Worm (Caenorhabditis elegans): ENCODE data around the gene sri-57.
"Not testable (repeated sequence)": the region's sequence is repeated elsewhere in the genome, so short reads cannot be mapped to it uniquely, and the experiment has no call there.

Gene sri-57

DNA sequence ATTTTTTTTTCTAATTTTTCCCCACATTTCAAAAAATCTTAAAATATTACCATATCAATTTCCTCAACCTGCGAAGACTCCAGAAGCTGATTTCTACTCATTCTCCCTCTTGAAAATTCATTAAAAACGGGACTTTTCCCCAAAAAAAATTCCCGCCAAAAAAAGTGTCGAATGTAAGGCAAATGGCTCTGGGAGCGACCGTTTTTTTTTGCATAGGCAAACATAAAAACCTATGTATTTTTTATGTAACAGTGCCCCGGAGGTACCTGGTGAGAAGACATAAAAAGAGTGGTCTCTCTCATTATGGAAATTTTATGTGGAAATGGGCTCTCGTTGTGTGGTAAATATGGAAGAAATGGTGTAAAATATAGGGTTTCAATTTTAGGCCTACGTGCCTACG, 12.0 kb upstream of the sri-57 start, which contains the start of gene ceh-87:
TSS of gene ceh-87 (minus strand) at position 101 of the 400 bp plus-strand sequence.
- no peak for TF ChIP-seq unc-62 (GFP tag; optimal IDR thresholded peaks at IDR 0.05)

DNA sequence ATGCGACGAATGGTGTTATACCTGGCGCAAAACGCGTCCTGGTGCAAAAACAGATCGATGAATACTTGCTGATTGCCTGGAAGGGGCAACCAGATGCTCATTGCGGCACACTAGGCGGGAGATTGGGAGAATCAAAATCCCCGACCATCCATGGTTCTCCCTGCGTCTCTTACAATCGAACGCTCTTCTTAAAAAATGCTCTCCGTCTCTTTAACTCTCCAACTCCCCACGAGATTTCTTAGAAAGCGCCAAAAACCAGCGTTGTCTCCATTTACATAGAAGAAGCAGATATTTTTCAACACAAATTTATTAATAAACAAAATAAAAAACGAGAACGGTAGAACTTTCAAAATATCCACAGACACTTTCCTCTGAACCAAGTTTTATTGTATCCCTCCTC, 8.9 kb upstream of the sri-57 start, which contains the start of gene F34D6.1:
TSS of gene F34D6.1 (minus strand) at position 101 of the 400 bp plus-strand sequence.
- TF ChIP-seq unc-62 (GFP tag; optimal IDR thresholded peaks at IDR 0.05): no peak

DNA sequence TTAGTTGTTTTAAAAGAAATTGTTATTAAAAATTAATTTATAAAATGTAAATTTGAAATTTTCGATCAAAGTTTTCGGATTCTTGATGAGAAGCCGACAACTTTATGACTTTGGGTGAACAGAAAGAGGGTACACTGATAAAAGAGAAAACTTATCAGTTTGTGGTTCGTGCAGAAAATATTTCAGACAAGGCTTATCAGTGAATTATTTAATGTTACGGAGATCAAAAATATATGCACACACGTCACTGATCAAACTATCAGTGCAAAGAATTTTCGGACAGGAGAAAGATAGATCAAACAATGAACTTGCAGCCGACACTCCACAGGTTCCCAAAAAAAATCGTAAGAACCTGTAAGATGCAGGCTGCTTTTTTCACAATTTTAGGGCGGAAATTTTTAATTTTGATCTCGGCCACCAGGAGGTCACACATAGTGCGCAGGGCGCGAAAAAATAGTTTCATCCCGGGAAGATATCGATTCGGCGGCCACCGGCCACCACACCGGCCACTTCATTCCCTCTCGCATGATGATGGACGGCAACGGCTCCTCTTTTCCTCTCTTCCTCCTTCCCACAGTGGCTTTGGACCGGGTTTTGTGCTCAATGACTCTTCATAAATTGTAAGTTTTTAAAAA, 5.4 kb upstream of the sri-57 start, which contains the start of gene F22E5.17:
TSS of gene F22E5.17 (plus strand) at position 508 of the 635 bp plus-strand sequence.
- no peak for TF ChIP-seq unc-62 (GFP tag; optimal IDR thresholded peaks at IDR 0.05)

DNA sequence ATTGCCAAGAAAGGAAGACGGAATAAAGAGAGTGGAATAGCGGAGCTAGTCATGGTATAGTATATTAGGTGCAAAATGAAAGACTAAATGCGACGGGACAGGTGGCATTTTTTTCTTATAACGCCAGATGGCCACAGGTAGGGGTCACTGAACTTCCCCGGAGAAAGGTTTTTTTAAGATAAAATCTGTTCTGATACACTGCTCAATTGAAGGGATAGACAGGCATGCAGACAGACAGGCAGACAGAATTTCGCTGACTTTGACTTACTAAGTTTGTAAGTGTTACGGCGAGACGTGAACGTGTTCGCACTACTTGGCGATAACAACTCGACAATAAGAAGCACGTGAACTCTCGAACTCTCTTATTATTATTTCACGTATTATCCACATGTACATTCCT, 1.3 kb upstream of the sri-57 start, which contains the start of the genes F22E5.20 and F22E5.1:
TSS of gene F22E5.20 (minus strand) at position 101 of the 400 bp plus-strand sequence.
TSS of gene F22E5.1 (plus strand) at position 242 of the 400 bp plus-strand sequence.
- TF ChIP-seq unc-62 (GFP tag; optimal IDR thresholded peaks at IDR 0.05): not testable (repeated sequence)

DNA sequence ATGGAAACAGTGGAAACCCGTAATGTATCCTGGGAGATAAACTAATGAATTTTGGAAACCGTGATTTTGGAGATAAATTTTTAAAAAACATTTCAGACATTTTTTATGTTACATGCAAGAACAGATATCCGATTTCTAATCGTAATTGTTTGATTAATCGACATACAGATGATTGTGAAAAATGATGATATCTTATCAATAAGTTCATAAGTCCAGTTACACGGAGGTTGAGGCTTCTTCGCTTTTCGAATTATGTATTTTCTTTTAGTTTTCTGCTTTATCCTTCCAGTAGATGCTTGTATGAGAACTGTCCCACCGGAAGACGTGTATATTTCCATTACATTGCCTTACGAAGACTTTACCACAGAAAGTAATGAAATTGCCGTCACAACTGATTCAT, 6.6 kb downstream of the sri-57 start, which contains the start of gene F22E5.22:
TSS of gene F22E5.22 (plus strand) at position 301 of the 400 bp plus-strand sequence.
- TF ChIP-seq unc-62 (GFP tag; optimal IDR thresholded peaks at IDR 0.05): no peak

DNA sequence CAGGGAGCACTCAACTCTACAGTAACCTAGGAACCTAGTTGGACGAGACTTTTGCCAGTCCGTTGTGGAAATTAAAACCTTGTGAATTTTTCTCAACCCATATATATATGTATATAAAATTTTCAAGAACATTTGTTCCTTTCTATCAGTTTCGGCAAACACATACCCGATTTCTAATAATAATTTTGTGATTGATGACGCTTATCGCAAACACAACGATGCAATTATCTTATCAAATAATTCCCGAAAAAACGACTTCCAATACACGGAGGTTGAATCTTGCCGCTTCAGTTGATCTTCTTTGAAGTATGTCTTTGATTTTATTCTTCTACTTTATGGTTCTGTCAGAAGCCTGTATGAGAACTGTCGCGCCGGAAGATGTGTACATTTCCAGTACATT, 7.1 kb downstream of the sri-57 start, which contains the start of gene F22E5.2:
TSS of gene F22E5.2 (plus strand) at position 301 of the 400 bp plus-strand sequence.
- TF ChIP-seq unc-62 (GFP tag; optimal IDR thresholded peaks at IDR 0.05): not testable (repeated sequence)

DNA sequence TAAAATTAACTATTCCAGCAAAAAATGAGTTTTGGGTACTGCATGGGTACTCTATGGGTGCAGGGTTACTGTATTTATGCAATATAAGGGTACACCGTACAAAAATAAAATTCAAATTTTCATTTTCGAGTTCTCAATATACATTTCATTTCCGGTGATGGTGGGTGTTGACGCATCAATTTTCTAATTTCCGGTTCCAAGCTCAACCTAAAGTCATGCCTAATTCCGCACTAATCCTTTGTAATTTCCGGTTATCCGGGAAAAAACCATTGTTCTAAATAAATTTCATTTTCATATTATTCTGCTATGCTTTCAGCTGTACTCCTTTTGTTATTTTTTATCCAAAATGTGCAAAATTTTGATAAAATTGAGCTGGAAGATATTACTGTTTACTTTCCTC, 12.9 kb downstream of the sri-57 start, which contains the start of gene gcy-21:
TSS of gene gcy-21 (plus strand) at position 301 of the 400 bp plus-strand sequence.
- no peak for TF ChIP-seq unc-62 (GFP tag; optimal IDR thresholded peaks at IDR 0.05)

DNA sequence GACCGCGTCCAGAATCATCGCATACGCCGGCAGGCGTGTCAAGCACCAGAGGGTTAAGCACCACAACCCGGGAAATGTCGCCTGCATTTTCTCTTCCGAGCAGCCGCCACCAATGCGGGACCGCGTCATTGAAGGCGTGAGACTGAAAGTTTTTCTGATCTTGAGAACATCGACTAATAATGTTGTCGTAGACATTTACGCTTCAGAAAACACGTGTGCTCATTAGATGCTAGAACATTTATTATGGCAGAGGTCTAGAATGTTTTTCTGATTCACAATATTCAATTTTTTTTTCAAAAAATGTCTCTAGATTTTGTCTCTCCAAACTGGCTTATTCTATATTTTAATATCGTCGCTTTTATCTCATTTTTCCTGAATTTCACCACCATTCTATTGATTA, 15.6 kb downstream of the sri-57 start, which contains the start of gene sri-47:
TSS of gene sri-47 (plus strand) at position 301 of the 400 bp plus-strand sequence.
- no peak for TF ChIP-seq unc-62 (GFP tag; optimal IDR thresholded peaks at IDR 0.05)

DNA sequence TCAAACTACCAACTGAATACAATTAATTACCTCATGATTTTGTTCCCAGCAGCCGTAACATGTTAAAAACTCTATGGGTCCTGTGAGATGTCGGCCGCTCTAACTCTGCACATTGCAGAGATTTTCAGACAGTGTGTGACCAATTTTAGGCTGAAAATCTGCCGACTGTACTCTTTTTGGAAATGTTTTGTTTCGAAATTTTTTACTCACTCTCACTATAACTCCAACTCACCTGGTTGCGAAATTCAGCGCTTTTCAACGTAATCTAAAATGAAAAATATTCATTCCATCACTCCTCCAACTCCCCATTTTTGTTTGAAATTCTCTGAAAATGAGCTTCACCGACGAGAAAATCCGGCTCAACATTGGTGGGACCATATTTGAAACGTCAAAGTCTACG, 22.7 kb downstream of the sri-57 start, which contains the start of the genes F22E5.13 and F22E5.6:
TSS of gene F22E5.13 (minus strand) at position 101 of the 400 bp plus-strand sequence.
TSS of gene F22E5.6 (plus strand) at position 297 of the 400 bp plus-strand sequence.
- TF ChIP-seq unc-62 (GFP tag; optimal IDR thresholded peaks at IDR 0.05): no peak

DNA sequence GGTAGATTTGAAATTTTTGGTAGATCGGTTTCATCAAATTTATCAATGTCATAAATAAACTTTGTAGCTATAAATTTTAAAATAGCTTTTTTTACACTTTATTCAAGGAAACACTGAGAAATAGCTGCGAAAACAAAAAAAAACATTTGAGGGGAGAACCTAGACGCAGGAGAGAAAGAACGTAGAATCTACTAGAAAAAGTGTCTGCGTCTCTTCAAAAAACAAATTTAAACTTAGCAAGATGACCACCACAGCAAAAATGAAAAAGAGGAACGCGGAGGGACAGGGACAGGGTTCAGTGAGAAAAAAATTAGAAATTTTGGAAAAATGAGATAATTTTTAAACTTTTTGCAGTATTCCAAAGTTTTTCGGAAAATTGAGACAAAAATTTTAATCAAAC, 23.2 kb downstream of the sri-57 start:
- TF ChIP-seq unc-62 (GFP tag; optimal IDR thresholded peaks at IDR 0.05): no peak

DNA sequence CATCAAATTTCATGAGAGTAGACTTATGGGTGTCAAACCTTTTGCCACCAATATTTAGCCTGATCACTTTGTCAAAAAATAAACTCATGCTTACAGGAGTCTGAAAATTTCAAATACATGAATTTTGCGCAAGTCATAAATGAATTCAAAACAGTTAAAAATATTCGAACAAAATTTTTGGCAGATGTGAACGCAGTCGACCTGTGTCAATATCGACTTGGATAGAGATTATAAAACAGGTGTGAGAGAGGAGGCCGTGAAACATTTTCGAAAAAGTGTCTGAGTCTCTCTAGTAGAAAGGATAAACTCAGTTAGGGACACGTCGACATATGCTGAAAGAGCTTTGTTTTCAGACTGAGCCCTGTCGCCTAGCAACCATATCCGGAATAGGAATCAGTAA, 25.5 kb downstream of the sri-57 start, which contains the start of gene F22E5.12:
TSS of gene F22E5.12 (minus strand) at position 101 of the 400 bp plus-strand sequence.
- TF ChIP-seq unc-62 (GFP tag; optimal IDR thresholded peaks at IDR 0.05): not testable (repeated sequence)

DNA sequence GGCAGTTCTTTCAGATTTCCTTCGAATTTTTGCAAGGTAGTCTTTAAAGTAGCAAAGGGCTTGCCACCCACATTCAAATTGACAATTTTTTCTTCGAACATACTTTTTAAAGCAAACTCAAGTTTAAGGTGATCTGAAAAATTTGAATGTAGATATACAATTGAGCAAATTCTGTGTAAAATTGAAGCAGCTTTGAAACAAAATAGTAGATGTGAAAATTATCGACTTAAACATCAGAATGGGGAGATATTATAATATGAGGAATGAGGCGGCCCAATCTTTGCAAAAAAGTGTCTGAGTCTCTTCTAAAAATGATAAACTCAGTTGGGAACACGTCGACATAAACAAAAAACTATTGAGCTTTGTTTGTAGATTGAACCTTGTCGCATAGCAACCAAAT, 27.7 kb downstream of the sri-57 start, which contains the start of gene F22E5.11:
TSS of gene F22E5.11 (minus strand) at position 101 of the 400 bp plus-strand sequence.
- no peak for TF ChIP-seq unc-62 (GFP tag; optimal IDR thresholded peaks at IDR 0.05)

DNA sequence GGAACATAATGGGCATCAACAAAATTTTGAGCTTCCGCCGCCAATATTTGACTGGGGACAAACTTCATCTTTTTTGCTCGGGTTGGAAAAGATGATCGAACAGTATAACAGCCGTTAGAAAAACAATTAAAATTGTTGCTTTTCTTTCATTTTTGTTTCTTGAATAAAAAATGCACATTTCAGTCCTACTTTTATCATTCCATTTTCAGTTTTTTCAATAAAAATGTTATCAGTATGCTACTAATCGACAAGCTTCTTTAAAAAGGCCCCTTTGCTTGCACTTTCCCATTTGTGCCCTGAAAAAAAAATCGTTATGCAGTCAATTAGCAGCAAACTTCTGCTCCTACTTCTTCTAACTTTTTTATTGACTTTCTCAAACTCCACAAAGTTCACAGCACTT, 30.4 kb downstream of the sri-57 start, which contains the start of gene F22E5.7:
TSS of gene F22E5.7 (plus strand) at position 301 of the 400 bp plus-strand sequence.
- no peak for TF ChIP-seq unc-62 (GFP tag; optimal IDR thresholded peaks at IDR 0.05)

DNA sequence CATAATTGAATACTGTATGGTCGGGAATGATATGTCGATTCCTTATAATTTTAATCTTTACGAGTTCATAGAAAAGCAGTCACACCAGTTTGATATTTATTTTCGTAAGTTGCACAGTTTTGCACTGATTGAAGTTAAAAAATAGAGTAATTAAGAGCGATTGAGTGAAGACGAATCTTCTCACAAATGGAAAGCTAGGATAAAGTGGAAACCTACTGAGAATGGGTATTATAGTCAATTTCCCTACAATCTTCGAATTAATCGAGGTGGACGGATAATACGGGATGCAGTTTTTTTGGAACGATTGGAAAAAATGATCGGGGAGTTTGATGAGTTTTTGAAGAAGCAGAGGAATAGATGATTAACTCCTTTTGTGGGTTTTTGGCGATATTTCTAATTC, 31.2 kb downstream of the sri-57 start, which contains the start of gene F22E5.23:
TSS of gene F22E5.23 (plus strand) at position 301 of the 400 bp plus-strand sequence.
- TF ChIP-seq unc-62 (GFP tag; optimal IDR thresholded peaks at IDR 0.05): no peak

DNA sequence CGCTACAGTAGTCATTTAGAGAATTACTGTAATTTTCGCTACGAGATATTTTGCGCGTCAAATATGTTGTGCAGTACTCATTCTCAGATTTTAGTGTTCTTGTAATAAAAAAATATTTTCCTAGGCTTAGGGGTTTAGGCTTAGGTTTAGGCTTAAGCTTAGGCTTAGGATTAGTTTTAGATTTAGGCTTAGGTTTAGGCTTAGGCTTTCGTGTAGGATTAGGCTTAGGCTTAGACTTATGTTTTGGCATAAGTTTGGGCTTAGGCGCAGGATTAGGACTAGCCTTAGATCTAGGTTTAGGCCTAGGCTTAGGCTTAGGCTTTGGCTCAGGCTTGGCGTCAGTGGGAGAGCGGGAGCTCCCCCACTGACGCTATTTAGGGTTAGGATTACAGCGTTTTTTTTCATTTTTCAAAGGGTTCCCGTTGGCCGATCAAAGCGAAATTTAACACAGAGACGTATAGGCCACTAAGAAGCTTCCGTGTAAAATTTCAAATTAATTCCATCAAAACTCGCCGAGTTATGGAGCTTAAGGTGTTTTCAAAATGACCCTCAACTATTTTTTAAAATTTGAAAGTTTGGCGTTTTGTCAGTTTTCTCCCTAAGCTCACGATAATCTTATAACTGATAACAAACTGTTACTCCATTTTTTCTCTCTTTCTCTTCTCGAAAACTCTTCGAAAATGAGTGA, 32.7 kb downstream of the sri-57 start, which contains the start of gene F22E5.8:
TSS of gene F22E5.8 (plus strand) at position 638 of the 688 bp plus-strand sequence.
- not testable (repeated sequence) for TF ChIP-seq unc-62 (GFP tag; optimal IDR thresholded peaks at IDR 0.05)

DNA sequence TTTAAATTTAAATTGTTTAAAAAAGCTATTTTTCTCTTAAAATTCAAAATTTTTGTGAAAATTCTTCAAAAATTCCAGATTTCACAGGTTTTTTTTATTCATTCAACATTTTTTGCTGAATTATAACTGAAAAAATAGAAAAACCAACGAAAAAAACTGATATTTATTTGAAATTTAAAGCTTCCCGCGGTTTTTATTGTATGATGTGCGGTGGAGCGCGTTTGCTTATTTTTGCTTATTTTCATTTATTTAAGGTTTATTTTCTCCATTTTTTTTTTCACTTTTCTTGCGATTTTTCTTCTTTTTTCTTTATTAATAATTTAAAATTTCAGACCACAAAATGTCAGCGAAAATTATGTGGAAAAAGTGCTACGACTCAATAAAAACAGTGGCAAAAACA, 34.2 kb downstream of the sri-57 start, which contains the start of gene F22E5.9:
TSS of gene F22E5.9 (plus strand) at position 327 of the 400 bp plus-strand sequence.
- no peak for TF ChIP-seq unc-62 (GFP tag; optimal IDR thresholded peaks at IDR 0.05)
